Worm (Caenorhabditis elegans): ENCODE measurements around the gene cox-6B.

DNA sequence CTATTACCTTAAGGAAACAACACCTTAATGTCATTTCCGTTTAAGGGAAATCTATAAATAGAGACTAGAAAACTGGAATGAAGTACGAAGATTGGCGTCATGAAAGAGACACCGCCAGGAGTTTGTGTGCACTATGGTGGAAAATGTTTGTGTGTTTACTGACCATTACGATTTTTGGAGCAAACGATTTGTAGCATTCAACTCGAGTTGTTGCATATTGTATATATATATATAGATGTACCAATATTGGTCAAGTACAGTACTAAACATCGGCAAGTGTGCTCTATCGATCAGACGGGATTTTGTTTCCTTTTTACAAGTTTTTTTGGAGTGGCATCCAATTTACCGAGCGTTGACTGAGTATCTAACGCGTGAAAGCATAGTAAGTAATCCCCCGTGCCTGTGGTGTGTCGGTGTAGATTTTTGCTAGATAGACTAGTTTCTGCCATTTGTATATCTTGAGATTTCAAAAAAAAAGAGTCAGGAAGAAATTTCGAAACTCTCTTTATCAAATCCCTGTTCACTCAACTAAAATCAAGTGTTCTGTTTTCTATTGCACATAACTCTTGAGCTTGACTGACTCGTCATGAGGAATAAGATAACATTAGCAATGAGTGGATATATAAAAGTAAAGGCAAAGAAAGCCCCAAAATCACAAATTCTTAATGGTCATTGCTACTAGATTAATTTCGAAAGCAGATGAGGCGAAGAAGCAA lies 102.5 kb downstream of the cox-6B start, which contains the start of the genes twk-45 and Y71H2AM.25:
- TF ChIP-seq hnd-1 (tag; optimal IDR thresholded peaks at IDR 0.05) (no peak), ets-7 (tag; optimal IDR thresholded peaks at IDR 0.05) (no peak)

All from whole organism, early embryonic.